Worm (Caenorhabditis elegans) whole organism, L4 larva: Measurements from ENCODE around the gene pag-3.

Source experiments
- F37D6.2 ChIP-seq: sonication (generic microtip); optimal IDR thresholded peaks from 2 replicates; lab custom pipeline; 2016; ENCODE audit warnings: mild to moderate bottlenecking, missing genetic modification characterization, missing compliant biosample characterization
- F44E2.7 ChIP-seq: fragments of 200-800 bp; sonication (Bioruptor generic); IDR thresholded peaks from 2 replicates; pipeline ENCODE4 v2.1.2; 2022; ENCODE audit warnings: missing genetic modification characterization, missing compliant biosample characterization
- Y48G9A.11 ChIP-seq: fragments of 200-800 bp; sonication (Bioruptor generic); IDR thresholded peaks from 2 replicates; pipeline ENCODE4 v1.3.6; 2022; ENCODE audit warnings: missing genetic modification reagents, missing genetic modification characterization, missing compliant biosample characterization
- ZK337.2 ChIP-seq: fragments of 200-800 bp; sonication (Bioruptor generic); IDR thresholded peaks from 2 replicates; pipeline ENCODE4 v1.3.6; 2022; ENCODE audit warnings: missing genetic modification reagents, missing genetic modification characterization, missing compliant biosample characterization
- aha-1 ChIP-seq: fragments of 150-350 bp; peaks from one replicate; lab custom pipeline; 2014; ENCODE audit warnings: missing biosample characterization, missing genetic modification characterization
- aly-2 ChIP-seq: sonication (generic microtip); optimal IDR thresholded peaks from 2 replicates; lab custom pipeline; 2018; ENCODE audit warnings: missing biosample characterization, missing genetic modification characterization
- ceh-28 ChIP-seq: fragments of 150-350 bp; optimal IDR thresholded peaks from 2 replicates; lab custom pipeline; 2014; ENCODE audit warnings: missing biosample characterization, missing genetic modification reagents, missing genetic modification characterization
- ceh-82 ChIP-seq: sonication (generic microtip); optimal IDR thresholded peaks from 2 replicates; lab custom pipeline; 2017; ENCODE audit warnings: missing biosample characterization, missing genetic modification characterization
- ces-1 ChIP-seq: fragments of 150-350 bp; sonication (generic microtip); optimal IDR thresholded peaks from 4 replicates; lab custom pipeline; 2014; ENCODE audit warnings: missing biosample characterization, missing genetic modification reagents, missing genetic modification characterization
- dve-1 ChIP-seq: sonication (generic microtip); optimal IDR thresholded peaks from 2 replicates; lab custom pipeline; 2017; ENCODE audit warnings: antibody characterized with exemption, mild to moderate bottlenecking, missing genetic modification characterization, missing compliant biosample characterization; ENCODE audit not compliant: insufficient read depth
- fkh-10 ChIP-seq: fragments of 150-350 bp; optimal IDR thresholded peaks from 2 replicates; lab custom pipeline; 2014; ENCODE audit warnings: missing biosample characterization, missing genetic modification reagents, missing genetic modification characterization
- fos-1 ChIP-seq: fragments of 150-350 bp; optimal IDR thresholded peaks from 2 replicates; lab custom pipeline; 2014; ENCODE audit warnings: missing biosample characterization, missing genetic modification characterization
- gei-8 ChIP-seq: fragments of 200-800 bp; sonication (Bioruptor generic); optimal IDR thresholded peaks from 2 replicates; lab custom pipeline; 2018; ENCODE audit warnings: mild to moderate bottlenecking, missing genetic modification characterization, missing compliant biosample characterization
- hlh-30 ChIP-seq: sonication (generic microtip); optimal IDR thresholded peaks from 2 replicates; lab custom pipeline; 2017; ENCODE audit warnings: antibody characterized with exemption, mild to moderate bottlenecking, missing genetic modification characterization, missing compliant biosample characterization; ENCODE audit not compliant: insufficient read depth
- hmg-1.1 ChIP-seq: fragments of 200-800 bp; sonication (Bioruptor generic); IDR thresholded peaks from 2 replicates; pipeline ENCODE4 v1.3.6; 2022; ENCODE audit warnings: missing genetic modification reagents, missing genetic modification characterization, missing compliant biosample characterization
- lin-38 ChIP-seq: fragments of 200-800 bp; sonication (Bioruptor generic); IDR thresholded peaks from 2 replicates; pipeline ENCODE4 v1.3.6; 2022; ENCODE audit warnings: missing genetic modification reagents, missing genetic modification characterization, missing compliant biosample characterization
- lin-39 ChIP-seq: fragments of 150-350 bp; optimal IDR thresholded peaks from 2 replicates; lab custom pipeline; 2014; ENCODE audit warnings: missing biosample characterization, missing genetic modification reagents, missing genetic modification characterization
- mdl-1 ChIP-seq, 2 experiments: fragments of 150-350 bp in 1 of 2; sonication (generic microtip) in 1 of 2; optimal IDR thresholded peaks; 2 replicates each; lab custom pipeline; 2014 to 2017; ENCODE audit warnings: missing biosample characterization in 2 of 2, missing genetic modification characterization in 2 of 2
- mdt-29 ChIP-seq: fragments of 200-800 bp; sonication (Bioruptor generic); IDR thresholded peaks from 2 replicates; pipeline ENCODE4 v1.3.6; 2022; ENCODE audit warnings: missing genetic modification reagents, missing genetic modification characterization, missing compliant biosample characterization
- mep-1 ChIP-seq: fragments of 150-350 bp; sonication (generic microtip); optimal IDR thresholded peaks from 3 replicates; lab custom pipeline; 2014; ENCODE audit warnings: missing biosample characterization, missing genetic modification characterization
- mxl-3 ChIP-seq: fragments of 200-800 bp; sonication (Bioruptor generic); optimal IDR thresholded peaks from 2 replicates; lab custom pipeline; 2018; ENCODE audit warnings: mild to moderate bottlenecking, missing genetic modification characterization, missing compliant biosample characterization
- nhr-10 ChIP-seq: fragments of 150-350 bp; optimal IDR thresholded peaks from 2 replicates; lab custom pipeline; 2014; ENCODE audit warnings: missing biosample characterization, missing genetic modification characterization
- nhr-42 ChIP-seq: fragments of 200-800 bp; sonication (Bioruptor generic); IDR thresholded peaks from 2 replicates; pipeline ENCODE4 v1.3.6; 2022; ENCODE audit warnings: missing genetic modification characterization, missing compliant biosample characterization
- nhr-76 ChIP-seq: fragments of 150-350 bp; optimal IDR thresholded peaks from 2 replicates; lab custom pipeline; 2014; ENCODE audit warnings: missing biosample characterization, missing genetic modification characterization
- pha-4 ChIP-seq, 2 experiments: fragments of 150-350 bp in 1 of 2; fragments of 200-800 bp in 1 of 2; sonication (Bioruptor generic) in 1 of 2; IDR thresholded peaks in 1 of 2; optimal IDR thresholded peaks in 1 of 2; 2 replicates each; pipeline versions ENCODE4 v1.3.6 to Lab custom; 2014 to 2022; ENCODE audit warnings: missing genetic modification characterization in 2 of 2, missing genetic modification reagents in 2 of 2, missing biosample characterization in 1 of 2, missing compliant biosample characterization in 1 of 2
- saeg-2 ChIP-seq: fragments of 200-800 bp; sonication (Bioruptor generic); IDR thresholded peaks from 2 replicates; pipeline ENCODE4 v1.3.6; 2022; ENCODE audit warnings: missing genetic modification reagents, missing genetic modification characterization, missing compliant biosample characterization
- set-16 ChIP-seq: fragments of 200-800 bp; sonication (Bioruptor generic); IDR thresholded peaks from 2 replicates; pipeline ENCODE4 v1.3.6; 2022; ENCODE audit warnings: missing genetic modification reagents, missing genetic modification characterization, missing compliant biosample characterization
- snpc-4 ChIP-seq: fragments of 150-350 bp; optimal IDR thresholded peaks from 2 replicates; lab custom pipeline; 2014; ENCODE audit warnings: missing biosample characterization, missing genetic modification characterization
- tag-97 ChIP-seq: fragments of 200-800 bp; sonication (Bioruptor generic); IDR thresholded peaks from 2 replicates; pipeline ENCODE4 v1.3.6; 2022; ENCODE audit warnings: missing genetic modification characterization, missing compliant biosample characterization
- unc-62 ChIP-seq, 3 experiments: fragments of 150-350 bp in 1 of 3; sonication (generic microtip); optimal IDR thresholded peaks in 2 of 3; peaks in 1 of 3; 1 replicate in 1 of 3; 2 replicates in 2 of 3; lab custom pipeline; 2014 to 2017; ENCODE audit warnings: missing biosample characterization in 3 of 3, missing genetic modification characterization in 3 of 3, missing genetic modification reagents in 3 of 3, missing genotype in 1 of 3

Gene pag-3

ce11 chrX:14938188-14938587 lies 16.3 kb downstream of the pag-3 start:
- peak; percentile 31; the same call in 1 of the 2 replicates for TF ChIP-seq nhr-42 (GFP tag; lab: Robert Waterston, UW)
- TF ChIP-seq nhr-10 (tag; lab: Kevin White, UChicago) = no peak
- TF ChIP-seq Y48G9A.11 (GFP tag; lab: Robert Waterston, UW) = 0 out of 2 replicates have a peak, but pooled peaks have one; percentile 24
- peak in 1 of 2 experiments; percentile 34 for TF ChIP-seq unc-62 (GFP tag; optimal IDR thresholded peaks at IDR 0.05 in 1 of 2; lab: Kevin White, UChicago)
- no peak for TF ChIP-seq unc-62 (tag; optimal IDR thresholded peaks at IDR 0.05; lab: Kevin White, UChicago)
- peak; percentile 20; the same call in 1 of the 2 replicates for TF ChIP-seq pha-4 (GFP tag; IDR thresholded peaks at IDR 0.05; lab: Robert Waterston, UW)
- no peak for TF ChIP-seq pha-4 (tag; optimal IDR thresholded peaks at IDR 0.05; lab: Kevin White, UChicago)
- no peak for TF ChIP-seq fos-1 (tag; lab: Kevin White, UChicago)
- no peak for TF ChIP-seq hmg-1.1 (GFP tag; lab: Robert Waterston, UW)
- peak; percentile 75 for TF ChIP-seq snpc-4 (tag; lab: Kevin White, UChicago)
- TF ChIP-seq ces-1 = no peak

ce11 chrX:14931443-14931842 lies 23.0 kb downstream of the pag-3 start:
- TF ChIP-seq aly-2 (no peak), set-16 (GFP tag; lab: Robert Waterston, UW) (peak; percentile 25; the same call in 1 of the 2 replicates)

- TF ChIP-seq unc-62 (GFP tag; optimal IDR thresholded peaks at IDR 0.05 in 1 of 2; lab: Kevin White, UChicago) = peak in 1 of 2 experiments; percentile 92
- no peak for TF ChIP-seq unc-62 (tag; optimal IDR thresholded peaks at IDR 0.05; lab: Kevin White, UChicago)
- TF ChIP-seq lin-39 = no peak
These were observed 24.9 kb downstream of the pag-3 start for ce11 chrX:14929512-14929911.

ce11 chrX:14928854-14929253 lies 25.6 kb downstream of the pag-3 start, which contains the start of gene ntr-2:
Gene ntr-2, minus strand, starts transcription at chrX:14928954.
- TF ChIP-seq set-16 (GFP tag; lab: Robert Waterston, UW) = no peak
- TF ChIP-seq ces-1 = no peak
- TF ChIP-seq gei-8 (GFP tag; lab: Kevin White, UChicago) = no peak
- TF ChIP-seq aha-1 (tag; lab: Kevin White, UChicago) = no peak
- no peak for TF ChIP-seq hlh-30
- no peak for TF ChIP-seq lin-38 (GFP tag; lab: Robert Waterston, UW)
- TF ChIP-seq mdl-1 (tag; optimal IDR thresholded peaks at IDR 0.05; lab: Kevin White, UChicago) = no peak
- no peak for TF ChIP-seq pha-4 (GFP tag; IDR thresholded peaks at IDR 0.05; lab: Robert Waterston, UW)
- TF ChIP-seq pha-4 (tag; optimal IDR thresholded peaks at IDR 0.05; lab: Kevin White, UChicago) = no peak

- TF ChIP-seq nhr-76 = no peak
- TF ChIP-seq tag-97 = no peak
- no peak for TF ChIP-seq F44E2.7 (GFP tag; lab: Robert Waterston, UW)
- TF ChIP-seq dve-1 = no peak
- TF ChIP-seq ZK337.2 (GFP tag; lab: Robert Waterston, UW) = no peak
- TF ChIP-seq aha-1 (tag; lab: Kevin White, UChicago) = peak; percentile 90
- TF ChIP-seq saeg-2 (GFP tag; lab: Robert Waterston, UW) = no peak
- no peak for TF ChIP-seq unc-62 (GFP tag; optimal IDR thresholded peaks at IDR 0.05 in 1 of 2; lab: Kevin White, UChicago)
- TF ChIP-seq unc-62 (tag; optimal IDR thresholded peaks at IDR 0.05; lab: Kevin White, UChicago) = no peak
These were observed 31.7 kb downstream of the pag-3 start for ce11 chrX:14922758-14923157.

- TF ChIP-seq ceh-28 (tag; lab: Kevin White, UChicago) (no peak), unc-62 (GFP tag; optimal IDR thresholded peaks at IDR 0.05 in 1 of 2; lab: Kevin White, UChicago) (peak in 1 of 2 experiments; percentile 90), unc-62 (tag; optimal IDR thresholded peaks at IDR 0.05; lab: Kevin White, UChicago) (no peak), ceh-82 (tag; lab: Kevin White, UChicago) (no peak), mep-1 (tag; lab: Kevin White, UChicago) (no peak), fkh-10 (peak; percentile 53), F37D6.2 (tag; lab: Kevin White, UChicago) (no peak), mdt-29 (GFP tag; lab: Robert Waterston, UW) (no peak), mxl-3 (GFP tag; lab: Kevin White, UChicago) (no peak)
These were observed 33.6 kb downstream of the pag-3 start for ce11 chrX:14920880-14921279.
